Fruit fly (Drosophila melanogaster) whole organism, embryonic: Measurements from ENCODE around the gene CG14720.

Source experiments
- Asciz ChIP-seq: fragments of 200-800 bp; sonication (Bioruptor generic); optimal IDR thresholded peaks from 2 replicates; lab custom pipeline; 2017; ENCODE audit warnings: missing biosample characterization, mild to moderate bottlenecking, missing genetic modification characterization, missing genetic modification reagents
- BEAF-32 ChIP-seq: fragments of 200-800 bp; sonication (Bioruptor generic); optimal IDR thresholded peaks from 3 replicates; lab custom pipeline; 2017; ENCODE audit warnings: missing biosample characterization, missing genetic modification characterization, mild to moderate bottlenecking, moderate library complexity, missing genetic modification reagents
- CG11560 ChIP-seq: fragments of 200-800 bp; sonication (Bioruptor generic); IDR thresholded peaks from 3 replicates; pipeline ENCODE4 v1.3.6; 2022; ENCODE audit warnings: missing biosample characterization, missing genetic modification characterization
- CG12104 ChIP-seq: fragments of 200-800 bp; sonication (Bioruptor generic); optimal IDR thresholded peaks from 3 replicates; lab custom pipeline; 2016; ENCODE audit warnings: missing biosample characterization, missing genetic modification characterization
- CG12236 ChIP-seq: fragments of 200-800 bp; sonication (Bioruptor generic); optimal IDR thresholded peaks from 2 replicates; lab custom pipeline; 2016; ENCODE audit warnings: missing biosample characterization, missing genetic modification characterization
- CG12299 ChIP-seq: fragments of 200-800 bp; sonication (Bioruptor generic); optimal IDR thresholded peaks from 2 replicates; lab custom pipeline; 2018; ENCODE audit warnings: missing biosample characterization, mild to moderate bottlenecking, missing genetic modification characterization
- CG15011 ChIP-seq: fragments of 200-800 bp; sonication (Bioruptor generic); optimal IDR thresholded peaks from 3 replicates; lab custom pipeline; 2018; ENCODE audit warnings: missing biosample characterization, mild to moderate bottlenecking, missing genetic modification characterization
- CG15696 ChIP-seq: fragments of 200-800 bp; sonication (Bioruptor generic); optimal IDR thresholded peaks from 2 replicates; lab custom pipeline; 2019; ENCODE audit warnings: missing biosample characterization, mild to moderate bottlenecking, missing genetic modification characterization, moderate library complexity
- CG1602 ChIP-seq: fragments of 200-800 bp; sonication (Bioruptor generic); optimal IDR thresholded peaks from 3 replicates; lab custom pipeline; 2016; ENCODE audit warnings: missing biosample characterization, missing genetic modification characterization
- CG16863 ChIP-seq: fragments of 200-800 bp; sonication (Bioruptor generic); optimal IDR thresholded peaks from 3 replicates; lab custom pipeline; 2016; ENCODE audit warnings: missing biosample characterization, missing genetic modification characterization
- CG1832 ChIP-seq: fragments of 200-800 bp; sonication (Bioruptor generic); optimal IDR thresholded peaks from 2 replicates; lab custom pipeline; 2017; ENCODE audit warnings: missing biosample characterization, mild to moderate bottlenecking, missing genetic modification characterization, inconsistent platforms
- CG32767 ChIP-seq: fragments of 200-800 bp; sonication (Bioruptor generic); IDR thresholded peaks from 2 replicates; pipeline ENCODE4 v1.3.6; 2022; ENCODE audit warnings: missing biosample characterization, missing genetic modification characterization
- CG32772 ChIP-seq: fragments of 200-800 bp; sonication (Bioruptor generic); IDR thresholded peaks from 2 replicates; pipeline ENCODE4 v1.3.6; 2022; ENCODE audit warnings: missing biosample characterization, missing genetic modification characterization
- CG33557 ChIP-seq: fragments of 200-800 bp; sonication (Bioruptor generic); optimal IDR thresholded peaks from 2 replicates; lab custom pipeline; 2019; ENCODE audit warnings: missing biosample characterization, mild to moderate bottlenecking, missing genetic modification characterization, moderate library complexity
- CG3407 ChIP-seq: fragments of 200-800 bp; sonication (Bioruptor generic); optimal IDR thresholded peaks from 2 replicates; lab custom pipeline; 2018; ENCODE audit warnings: missing biosample characterization, mild to moderate bottlenecking, missing genetic modification characterization
- CG6765 ChIP-seq: fragments of 200-800 bp; sonication (Bioruptor generic); optimal IDR thresholded peaks from 3 replicates; lab custom pipeline; 2017; ENCODE audit warnings: missing biosample characterization, mild to moderate bottlenecking, missing genetic modification characterization
- CG6813 ChIP-seq: fragments of 200-800 bp; sonication (Bioruptor generic); optimal IDR thresholded peaks from 2 replicates; lab custom pipeline; 2017; ENCODE audit warnings: missing biosample characterization, missing genetic modification characterization, mild to moderate bottlenecking, moderate library complexity, missing genetic modification reagents
- CG7745 ChIP-seq: fragments of 200-800 bp; sonication (Bioruptor generic); optimal IDR thresholded peaks from 2 replicates; lab custom pipeline; 2018; ENCODE audit warnings: missing biosample characterization, mild to moderate bottlenecking, missing genetic modification characterization, moderate library complexity
- CG7963 ChIP-seq: fragments of 200-800 bp; sonication (Bioruptor generic); IDR thresholded peaks from 3 replicates; pipeline ENCODE4 v1.3.6; 2022; ENCODE audit warnings: missing biosample characterization, missing genetic modification characterization; ENCODE audit not compliant: partially characterized antibody
- CG8478 ChIP-seq: fragments of >200 bp; optimal IDR thresholded peaks from 2 replicates; lab custom pipeline; 2018
- CG8924 ChIP-seq: fragments of 200-800 bp; optimal IDR thresholded peaks from 3 replicates; lab custom pipeline; 2019; ENCODE audit warnings: missing biosample characterization, mild to moderate bottlenecking, missing genetic modification characterization, moderate library complexity
- Dll ChIP-seq: fragments of 200-800 bp; sonication (Bioruptor generic); IDR thresholded peaks from 4 replicates; pipeline ENCODE4 v1.3.6; 2022; ENCODE audit warnings: missing biosample characterization, missing genetic modification characterization; ENCODE audit not compliant: partially characterized antibody
- Drgx ChIP-seq: fragments of 200-800 bp; sonication (Bioruptor generic); IDR thresholded peaks from 2 replicates; pipeline ENCODE4 v1.3.6; 2022; ENCODE audit warnings: missing biosample characterization, missing genetic modification characterization
- HmgD ChIP-seq: fragments of 200-800 bp; sonication (Bioruptor generic); optimal IDR thresholded peaks from 3 replicates; lab custom pipeline; 2016; ENCODE audit warnings: missing biosample characterization, missing genetic modification characterization
- Hmr ChIP-seq: fragments of 200-800 bp; sonication (Bioruptor generic); optimal IDR thresholded peaks from 3 replicates; lab custom pipeline; 2017; ENCODE audit warnings: mild to moderate bottlenecking, missing biosample characterization, missing genetic modification reagents, missing genetic modification characterization
- MTF-1 ChIP-seq: fragments of 200-800 bp; sonication (Bioruptor generic); optimal IDR thresholded peaks from 2 replicates; lab custom pipeline; 2018; ENCODE audit warnings: missing biosample characterization, mild to moderate bottlenecking, missing genetic modification characterization, borderline replicate concordance
- Med ChIP-seq: fragments of 200-800 bp; sonication (Bioruptor generic); peaks from one replicate; lab custom pipeline; 2016; ENCODE audit warnings: missing biosample characterization, missing genetic modification characterization, mild to moderate bottlenecking, inconsistent platforms, moderate library complexity
- Pdp1 ChIP-seq, 2 experiments: fragments of 200-800 bp; sonication (Bioruptor generic); optimal IDR thresholded peaks; 3 replicates each; lab custom pipeline; 2016; ENCODE audit warnings: missing biosample characterization in 2 of 2, missing genetic modification characterization in 2 of 2, mild to moderate bottlenecking in 1 of 2, moderate library complexity in 1 of 2
- Usf ChIP-seq: fragments of 200-800 bp; sonication (Bioruptor generic); optimal IDR thresholded peaks from 2 replicates; lab custom pipeline; 2017; ENCODE audit warnings: missing genotype, missing biosample characterization, missing genetic modification characterization
- YL-1 ChIP-seq: fragments of 200-800 bp; sonication (Bioruptor generic); optimal IDR thresholded peaks from 3 replicates; lab custom pipeline; 2017; ENCODE audit warnings: missing biosample characterization, mild to moderate bottlenecking, missing genetic modification characterization
- ab ChIP-seq: fragments of 200-800 bp; sonication (Bioruptor generic); optimal IDR thresholded peaks from 2 replicates; lab custom pipeline; 2016; ENCODE audit warnings: missing biosample characterization, missing genetic modification characterization
- amos ChIP-seq: fragments of 200-800 bp; sonication (Bioruptor generic); IDR thresholded peaks from 2 replicates; pipeline ENCODE4 v1.3.6; 2022; ENCODE audit warnings: missing biosample characterization, missing genetic modification characterization; ENCODE audit not compliant: partially characterized antibody
- aop ChIP-seq: fragments of 200-800 bp; sonication (Bioruptor generic); IDR thresholded peaks from 2 replicates; pipeline ENCODE4 v1.3.6; 2022; ENCODE audit warnings: missing biosample characterization, missing genetic modification characterization
- bbx ChIP-seq: fragments of 200-800 bp; sonication (Bioruptor generic); IDR thresholded peaks from 2 replicates; pipeline ENCODE4 v1.3.6; 2022; ENCODE audit warnings: missing biosample characterization, missing genetic modification characterization; ENCODE audit not compliant: partially characterized antibody
- crol ChIP-seq: fragments of 200-800 bp; sonication (Bioruptor generic); IDR thresholded peaks from 2 replicates; pipeline ENCODE4 v1.3.6; 2022; ENCODE audit warnings: missing biosample characterization, missing genetic modification characterization
- dan ChIP-seq: fragments of 200-800 bp; sonication (Bioruptor generic); IDR thresholded peaks from 2 replicates; pipeline ENCODE4 v1.3.6; 2022; ENCODE audit warnings: missing biosample characterization, missing genetic modification characterization
- gsb-n ChIP-seq: fragments of 200-800 bp; sonication (Bioruptor generic); optimal IDR thresholded peaks from 3 replicates; lab custom pipeline; 2018; ENCODE audit warnings: missing biosample characterization, mild to moderate bottlenecking, missing genetic modification characterization
- hkb ChIP-seq, 2 experiments: fragments of 200-800 bp in 1 of 2; fragments of >200 bp in 1 of 2; sonication (Bioruptor generic) in 1 of 2; IDR thresholded peaks in 1 of 2; optimal IDR thresholded peaks in 1 of 2; 2 replicates each; pipeline versions ENCODE4 v1.3.6 to Lab custom; 2017 to 2022; ENCODE audit warnings: missing biosample characterization in 1 of 2, missing genetic modification characterization in 1 of 2
- nau ChIP-seq: fragments of 200-800 bp; sonication (Bioruptor generic); optimal IDR thresholded peaks from 3 replicates; lab custom pipeline; 2017; ENCODE audit warnings: missing biosample characterization, mild to moderate bottlenecking, missing genetic modification characterization, missing genetic modification reagents
- nmo ChIP-seq: fragments of 200-800 bp; sonication (Bioruptor generic); optimal IDR thresholded peaks from 2 replicates; lab custom pipeline; 2018; ENCODE audit warnings: missing biosample characterization, mild to moderate bottlenecking, missing genetic modification characterization, moderate library complexity
- otp ChIP-seq: fragments of 200-800 bp; sonication (Bioruptor generic); IDR thresholded peaks from 3 replicates; pipeline ENCODE4, ENCODE4 v1.3.6; 2022; ENCODE audit warnings: missing biosample characterization, missing genetic modification characterization
- pb ChIP-seq: fragments of 200-800 bp; sonication (Bioruptor generic); optimal IDR thresholded peaks from 3 replicates; lab custom pipeline; 2016; ENCODE audit warnings: missing biosample characterization, missing genetic modification characterization
- phol ChIP-seq: fragments of 200-800 bp; sonication (Bioruptor generic); optimal IDR thresholded peaks from 3 replicates; lab custom pipeline; 2018; ENCODE audit warnings: missing biosample characterization, mild to moderate bottlenecking, missing genetic modification characterization, moderate library complexity
- row ChIP-seq: fragments of 200-800 bp; sonication (Bioruptor generic); IDR thresholded peaks from 3 replicates; pipeline ENCODE4 v1.3.6; 2022; ENCODE audit warnings: missing biosample characterization, missing genetic modification characterization
- run ChIP-seq: fragments of 200-800 bp; sonication (Bioruptor generic); optimal IDR thresholded peaks from 3 replicates; lab custom pipeline; 2018; ENCODE audit warnings: missing biosample characterization, mild to moderate bottlenecking, missing genetic modification characterization
- sim ChIP-seq: fragments of 200-800 bp; sonication (Bioruptor generic); IDR thresholded peaks from 2 replicates; pipeline ENCODE4 v1.3.6; 2022; ENCODE audit warnings: missing biosample characterization, missing genetic modification characterization
- slbo ChIP-seq: fragments of 200-800 bp; sonication (Bioruptor generic); IDR thresholded peaks from 2 replicates; pipeline ENCODE4 v1.3.6; 2022; ENCODE audit warnings: missing biosample characterization, missing genetic modification characterization
- slou ChIP-seq: fragments of 200-800 bp; sonication (Bioruptor generic); optimal IDR thresholded peaks from 3 replicates; lab custom pipeline; 2016; ENCODE audit warnings: missing biosample characterization, missing genetic modification characterization
- sr ChIP-seq: fragments of 200-800 bp; sonication (Bioruptor generic); IDR thresholded peaks from 3 replicates; pipeline ENCODE4 v1.3.6; 2022; ENCODE audit warnings: missing biosample characterization, missing genetic modification characterization
- stc ChIP-seq: fragments of 200-800 bp; sonication (Bioruptor generic); IDR thresholded peaks from 2 replicates; pipeline ENCODE4 v1.3.6; 2022; ENCODE audit warnings: missing biosample characterization, missing genetic modification characterization
- tio ChIP-seq: fragments of 200-800 bp; sonication (Bioruptor generic); optimal IDR thresholded peaks from 2 replicates; lab custom pipeline; 2017; ENCODE audit warnings: missing biosample characterization, missing genetic modification characterization, inconsistent platforms

Gene CG14720

DNA sequence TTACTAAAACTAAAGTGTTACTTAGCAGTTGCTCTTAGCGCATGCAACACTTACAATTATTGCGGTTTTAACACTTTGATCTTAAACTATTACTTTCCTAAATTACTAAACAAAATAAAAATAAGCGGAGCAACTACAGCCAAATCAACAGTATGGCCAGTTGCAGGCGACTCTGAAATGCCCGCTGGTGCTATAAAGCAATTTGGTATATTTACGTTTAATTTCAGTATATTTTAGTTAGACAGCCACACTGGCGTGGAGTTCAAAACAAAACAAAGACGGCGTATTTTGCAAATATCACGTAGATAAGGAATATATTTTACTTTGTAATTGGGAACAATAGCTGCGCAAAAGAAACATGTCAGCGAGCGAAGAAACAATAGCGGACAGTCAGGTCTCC is 32.0 kb upstream of the CG14720 start, which contains the start of the genes Taf12 and Ho (continued):
- TF ChIP-seq gsb-n (tag; lab: Kevin White, UChicago) (no peak), MTF-1 (no peak), CG8478 (no peak), otp (GFP tag; lab: Robert Waterston, UW) (no peak), CG8924 (tag; lab: Kevin White, UChicago) (peak; percentile 45), CG6813 (no peak), amos (GFP tag; lab: Robert Waterston, UW) (no peak), CG1602 (no peak), CG32767 (GFP tag; lab: Robert Waterston, UW) (no peak), CG6765 (GFP tag; lab: Kevin White, UChicago) (no peak), CG11560 (no peak), CG16863 (GFP tag; lab: Kevin White, UChicago) (no peak), slou (no peak), CG1832 (GFP tag; lab: Kevin White, UChicago) (no peak), CG12299 (tag; lab: Kevin White, UChicago) (no peak), CG7963 (GFP tag; lab: Robert Waterston, UW) (no peak), CG32772 (GFP tag; lab: Robert Waterston, UW) (no peak), Asciz (GFP tag; lab: Kevin White, UChicago) (no peak), CG33557 (GFP tag; lab: Kevin White, UChicago) (no peak), pb (no peak), HmgD (GFP tag; lab: Kevin White, UChicago) (no peak), sr (no peak), CG15696 (no peak), CG12236 (GFP tag; lab: Kevin White, UChicago) (no peak), BEAF-32 (peak; percentile 38), Med (GFP tag; lab: Kevin White, UChicago) (peak; percentile 86), bbx (0 out of 2 replicates have a peak, but pooled peaks have one; percentile 40), hkb (optimal IDR thresholded peaks at IDR 0.05; lab: Kevin White, UChicago) (no peak), hkb (GFP tag; IDR thresholded peaks at IDR 0.05; lab: Robert Waterston, UW) (no peak), slbo (GFP tag; lab: Robert Waterston, UW) (no peak), CG15011 (no peak), ab (no peak), phol (tag; lab: Kevin White, UChicago) (peak; percentile 30), nau (GFP tag; lab: Kevin White, UChicago) (no peak), CG3407 (GFP tag; lab: Kevin White, UChicago) (no peak), tio (GFP tag; lab: Kevin White, UChicago) (no peak), crol (GFP tag; lab: Robert Waterston, UW) (no peak), aop (no peak), run (tag; lab: Kevin White, UChicago) (no peak), Usf (no peak), Dll (no peak), sim (no peak), Hmr (GFP tag; lab: Kevin White, UChicago) (peak; percentile 30), Drgx (GFP tag; lab: Robert Waterston, UW) (no peak), YL-1 (GFP tag; lab: Kevin White, UChicago) (peak; percentile 77), nmo (GFP tag; lab: Kevin White, UChicago) (peak; percentile 29), row (GFP tag; lab: Robert Waterston, UW) (0 out of 3 replicates have a peak, but pooled peaks have one; percentile 27), dan (GFP tag; lab: Robert Waterston, UW) (no peak), CG12104 (GFP tag; lab: Kevin White, UChicago) (no peak), CG7745 (tag; lab: Kevin White, UChicago) (no peak), stc (GFP tag; lab: Robert Waterston, UW) (0 out of 2 replicates have a peak, but pooled peaks have one; percentile 7), Pdp1 (GFP tag; optimal IDR thresholded peaks at IDR 0.05; lab: Kevin White, UChicago) (no peak)
